Fruit fly (Drosophila melanogaster) whole organism, embryonic: Measurements from ENCODE around the gene CG10598.

Experiments
- Blimp-1 ChIP-seq: fragments of 200-800 bp; sonication (Bioruptor generic); optimal IDR thresholded peaks from 3 replicates; lab custom pipeline; 2018; ENCODE audit warnings: missing biosample characterization, missing genetic modification characterization, mild to moderate bottlenecking, moderate library complexity, missing genetic modification reagents
- CG12391 ChIP-seq: fragments of 200-800 bp; sonication (Bioruptor generic); optimal IDR thresholded peaks from 3 replicates; lab custom pipeline; 2018; ENCODE audit warnings: missing biosample characterization, mild to moderate bottlenecking, missing genetic modification characterization, moderate library complexity
- CG12769 ChIP-seq: fragments of 200-800 bp; sonication (Bioruptor generic); optimal IDR thresholded peaks from 2 replicates; lab custom pipeline; 2019; ENCODE audit warnings: missing biosample characterization, mild to moderate bottlenecking, missing genetic modification characterization, moderate library complexity
- CG13287 ChIP-seq: fragments of 200-800 bp; sonication (Bioruptor generic); IDR thresholded peaks from 2 replicates; pipeline ENCODE4 v1.3.6; 2022; ENCODE audit warnings: missing biosample characterization, missing genetic modification characterization; ENCODE audit not compliant: partially characterized antibody
- CG1647 ChIP-seq: fragments of 200-800 bp; sonication (Bioruptor generic); optimal IDR thresholded peaks from 3 replicates; lab custom pipeline; 2016; ENCODE audit warnings: missing biosample characterization, missing genetic modification characterization
- CG17328 ChIP-seq: fragments of 200-800 bp; sonication (Bioruptor generic); IDR thresholded peaks from 2 replicates; pipeline ENCODE4 v1.3.6; 2022; ENCODE audit warnings: missing biosample characterization, missing genetic modification characterization
- CG2875 ChIP-seq: fragments of 200-800 bp; sonication (Bioruptor generic); optimal IDR thresholded peaks from 2 replicates; lab custom pipeline; 2017; ENCODE audit warnings: missing biosample characterization, mild to moderate bottlenecking, missing genetic modification characterization, missing genetic modification reagents
- CG30403 ChIP-seq: fragments of 200-800 bp; sonication (Bioruptor generic); optimal IDR thresholded peaks from 3 replicates; lab custom pipeline; 2016; ENCODE audit warnings: missing biosample characterization, missing genetic modification characterization
- CG3407 ChIP-seq: fragments of 200-800 bp; sonication (Bioruptor generic); optimal IDR thresholded peaks from 2 replicates; lab custom pipeline; 2018; ENCODE audit warnings: missing biosample characterization, mild to moderate bottlenecking, missing genetic modification characterization
- CG3847 ChIP-seq: fragments of 200-800 bp; sonication (Bioruptor generic); IDR thresholded peaks from 2 replicates; pipeline ENCODE4 v1.3.6; 2022; ENCODE audit warnings: missing biosample characterization, missing genetic modification characterization
- CG4328 ChIP-seq: fragments of 200-800 bp; sonication (Bioruptor generic); optimal IDR thresholded peaks from 3 replicates; lab custom pipeline; 2017; ENCODE audit warnings: missing biosample characterization, missing genetic modification reagents, missing genetic modification characterization
- CG6654 ChIP-seq: fragments of 200-800 bp; sonication (Bioruptor generic); optimal IDR thresholded peaks from 2 replicates; lab custom pipeline; 2017; ENCODE audit warnings: missing biosample characterization, mild to moderate bottlenecking, missing genetic modification characterization
- CG8281 ChIP-seq: fragments of 200-800 bp; sonication (Bioruptor generic); optimal IDR thresholded peaks from 2 replicates; lab custom pipeline; 2018; ENCODE audit warnings: missing biosample characterization, mild to moderate bottlenecking, missing genetic modification characterization, moderate library complexity
- CG8290 ChIP-seq, 3 experiments: fragments of 200-800 bp; sonication (Bioruptor generic); optimal IDR thresholded peaks; 2 replicates each; lab custom pipeline; 2016 to 2019; ENCODE audit warnings: missing biosample characterization in 3 of 3, missing genetic modification characterization in 3 of 3, mild to moderate bottlenecking in 2 of 3, moderate library complexity in 1 of 3
- CG8359 ChIP-seq: fragments of 200-800 bp; sonication (Bioruptor generic); optimal IDR thresholded peaks from 2 replicates; lab custom pipeline; 2017; ENCODE audit warnings: missing biosample characterization, mild to moderate bottlenecking, missing genetic modification characterization, borderline replicate concordance
- CG9727 ChIP-seq: fragments of 200-800 bp; sonication (Bioruptor generic); optimal IDR thresholded peaks from 3 replicates; lab custom pipeline; 2017; ENCODE audit warnings: missing biosample characterization, mild to moderate bottlenecking, missing genetic modification characterization
- Dll ChIP-seq: fragments of 200-800 bp; sonication (Bioruptor generic); IDR thresholded peaks from 4 replicates; pipeline ENCODE4 v1.3.6; 2022; ENCODE audit warnings: missing biosample characterization, missing genetic modification characterization; ENCODE audit not compliant: partially characterized antibody
- Dref ChIP-seq: fragments of 200-800 bp; sonication (Bioruptor generic); IDR thresholded peaks from 2 replicates; pipeline ENCODE4 v1.3.6; 2022; ENCODE audit warnings: missing biosample characterization, missing genetic modification characterization
- Ets65A ChIP-seq: fragments of 200-800 bp; sonication (Bioruptor generic); peaks from one replicate; lab custom pipeline; 2016; ENCODE audit warnings: missing biosample characterization, missing genetic modification characterization
- Oli ChIP-seq: fragments of 200-800 bp; sonication (Bioruptor generic); optimal IDR thresholded peaks from 2 replicates; lab custom pipeline; 2018; ENCODE audit warnings: missing biosample characterization, mild to moderate bottlenecking, missing genetic modification characterization, moderate library complexity
- PHDP ChIP-seq: fragments of 200-800 bp; sonication (Bioruptor generic); optimal IDR thresholded peaks from 3 replicates; lab custom pipeline; 2018; ENCODE audit warnings: missing biosample characterization, mild to moderate bottlenecking, missing genetic modification characterization, moderate library complexity
- Pdp1 ChIP-seq, 2 experiments: fragments of 200-800 bp; sonication (Bioruptor generic); optimal IDR thresholded peaks; 3 replicates each; lab custom pipeline; 2016; ENCODE audit warnings: missing biosample characterization in 2 of 2, missing genetic modification characterization in 2 of 2, mild to moderate bottlenecking in 1 of 2, moderate library complexity in 1 of 2
- Scr ChIP-seq: fragments of 200-800 bp; sonication (Bioruptor generic); IDR thresholded peaks from 2 replicates; pipeline ENCODE4 v1.3.6; 2022; ENCODE audit warnings: missing biosample characterization, missing genetic modification characterization; ENCODE audit not compliant: partially characterized antibody
- Trl ChIP-seq, 3 experiments: fragments of >200 bp in 2 of 3; fragments of 200-800 bp in 1 of 3; sonication (Bioruptor generic) in 1 of 3; optimal IDR thresholded peaks; 2 replicates in 1 of 3; 3 replicates in 2 of 3; lab custom pipeline; 2016 to 2017; ENCODE audit warnings: missing biosample characterization in 1 of 3, missing genetic modification characterization in 1 of 3
- ac ChIP-seq: fragments of 200-800 bp; sonication (Bioruptor generic); optimal IDR thresholded peaks from 3 replicates; lab custom pipeline; 2017; ENCODE audit warnings: missing biosample characterization, mild to moderate bottlenecking, missing genetic modification characterization
- az2 ChIP-seq: fragments of 200-800 bp; sonication (Bioruptor generic); optimal IDR thresholded peaks from 3 replicates; lab custom pipeline; 2016; ENCODE audit warnings: missing biosample characterization, missing genetic modification characterization
- cad ChIP-seq: fragments of >200 bp; optimal IDR thresholded peaks from 2 replicates; lab custom pipeline; 2017; ENCODE audit warnings: missing biosample characterization, missing genetic modification characterization
- ci ChIP-seq: fragments of 200-800 bp; sonication (Bioruptor generic); IDR thresholded peaks from 3 replicates; pipeline ENCODE4 v1.3.6; 2022; ENCODE audit warnings: missing biosample characterization, missing genetic modification characterization
- crol ChIP-seq: fragments of 200-800 bp; sonication (Bioruptor generic); IDR thresholded peaks from 2 replicates; pipeline ENCODE4 v1.3.6; 2022; ENCODE audit warnings: missing biosample characterization, missing genetic modification characterization
- dati ChIP-seq: fragments of 200-800 bp; sonication (Bioruptor generic); IDR thresholded peaks from 2 replicates; pipeline ENCODE4 v1.3.6; 2022; ENCODE audit warnings: missing biosample characterization, missing genetic modification characterization
- dmrt99B ChIP-seq: fragments of 200-800 bp; sonication (Bioruptor generic); optimal IDR thresholded peaks from 2 replicates; lab custom pipeline; 2018; ENCODE audit warnings: missing biosample characterization, mild to moderate bottlenecking, missing genetic modification characterization, moderate library complexity
- h ChIP-seq: fragments of >200 bp; optimal IDR thresholded peaks from 2 replicates; lab custom pipeline; 2017
- ind ChIP-seq: fragments of 200-800 bp; sonication (Bioruptor generic); optimal IDR thresholded peaks from 3 replicates; lab custom pipeline; 2016; ENCODE audit warnings: missing biosample characterization, missing genetic modification characterization
- inv ChIP-seq: fragments of 200-800 bp; sonication (Bioruptor generic); IDR thresholded peaks from 2 replicates; pipeline ENCODE4 v1.3.6; 2022; ENCODE audit warnings: missing biosample characterization, missing genetic modification characterization; ENCODE audit not compliant: partially characterized antibody
- kni ChIP-seq: fragments of 200-800 bp; sonication (Bioruptor generic); optimal IDR thresholded peaks from 3 replicates; lab custom pipeline; 2017; ENCODE audit warnings: mild to moderate bottlenecking, missing biosample characterization, missing genetic modification reagents, missing genetic modification characterization
- pb ChIP-seq: fragments of 200-800 bp; sonication (Bioruptor generic); optimal IDR thresholded peaks from 3 replicates; lab custom pipeline; 2016; ENCODE audit warnings: missing biosample characterization, missing genetic modification characterization
- pum ChIP-seq: fragments of 200-800 bp; sonication (Bioruptor generic); optimal IDR thresholded peaks from 2 replicates; lab custom pipeline; 2016; ENCODE audit warnings: missing biosample characterization, missing genetic modification characterization
- sisA ChIP-seq: fragments of 200-800 bp; sonication (Bioruptor generic); IDR thresholded peaks from 2 replicates; pipeline ENCODE4 v1.3.6; 2022; ENCODE audit warnings: missing biosample characterization, missing genetic modification characterization
- slbo ChIP-seq: fragments of 200-800 bp; sonication (Bioruptor generic); IDR thresholded peaks from 2 replicates; pipeline ENCODE4 v1.3.6; 2022; ENCODE audit warnings: missing biosample characterization, missing genetic modification characterization
- slp2 ChIP-seq: fragments of 200-800 bp; sonication (Bioruptor generic); optimal IDR thresholded peaks from 2 replicates; lab custom pipeline; 2016; ENCODE audit warnings: missing biosample characterization, missing genetic modification characterization
- tup ChIP-seq: fragments of 200-800 bp; sonication (Bioruptor generic); optimal IDR thresholded peaks from 2 replicates; lab custom pipeline; 2016; ENCODE audit warnings: missing biosample characterization, mild to moderate bottlenecking, missing genetic modification characterization, moderate library complexity
- tx ChIP-seq: fragments of 200-800 bp; sonication (Bioruptor generic); optimal IDR thresholded peaks from 2 replicates; lab custom pipeline; 2016; ENCODE audit warnings: missing biosample characterization, missing genetic modification characterization
- unc-4 ChIP-seq: fragments of 200-800 bp; sonication (Bioruptor generic); IDR thresholded peaks from 2 replicates; pipeline ENCODE4 v1.3.6; 2022; ENCODE audit warnings: missing biosample characterization, missing genetic modification characterization; ENCODE audit not compliant: partially characterized antibody
- yki ChIP-seq: fragments of >200 bp; optimal IDR thresholded peaks from 3 replicates; lab custom pipeline; 2018
- zf30C ChIP-seq: fragments of 200-800 bp; sonication (Bioruptor generic); optimal IDR thresholded peaks from 3 replicates; lab custom pipeline; 2018; ENCODE audit warnings: missing biosample characterization, mild to moderate bottlenecking, missing genetic modification characterization

CG10598 gene

dm6 chrX:17232642-17233041, 6.0 kb upstream of the CG10598 start, which contains the start of gene f:
f (plus strand) TSS chrX:17232942.
- TF ChIP-seq cad (GFP tag; lab: Kevin White, UChicago) (no peak), CG8281 (tag; lab: Kevin White, UChicago) (no peak), Trl (optimal IDR thresholded peaks at IDR 0.05; lab: Kevin White, UChicago) (peak in 1 of 2 experiments; percentile 28), Trl (GFP tag; optimal IDR thresholded peaks at IDR 0.05; lab: Kevin White, UChicago) (no peak), CG4328 (GFP tag; lab: Kevin White, UChicago) (no peak), CG8359 (GFP tag; lab: Kevin White, UChicago) (no peak), dmrt99B (tag; lab: Kevin White, UChicago) (no peak)

dm6 chrX:17230944-17231343, 4.3 kb upstream of the CG10598 start, which contains the start of gene CG10597:
CG10597 (minus strand) TSS chrX:17231044.
- no peak for TF ChIP-seq CG9727 (GFP tag; lab: Kevin White, UChicago)
- TF ChIP-seq CG6654 (GFP tag; lab: Kevin White, UChicago) = no peak
- no peak for TF ChIP-seq yki (lab: Kevin White, UChicago)
- TF ChIP-seq, all 482 proteins: peak for 0

- TF ChIP-seq CG30403 = peak; percentile 30
- no peak for TF ChIP-seq unc-4
- TF ChIP-seq zf30C = peak; percentile 16
- TF ChIP-seq CG1647 (GFP tag; lab: Kevin White, UChicago) = no peak
- TF ChIP-seq pb (GFP tag; lab: Kevin White, UChicago) = no peak
- no peak for TF ChIP-seq CG13287 (GFP tag; lab: Robert Waterston, UW)
- no peak for TF ChIP-seq sisA (GFP tag; lab: Robert Waterston, UW)
- peak; percentile 26 for TF ChIP-seq az2
- TF ChIP-seq ac (GFP tag; lab: Kevin White, UChicago) = no peak
- TF ChIP-seq kni (GFP tag; lab: Kevin White, UChicago) = peak; percentile 72
- TF ChIP-seq CG8290 (GFP tag; optimal IDR thresholded peaks at IDR 0.05; lab: Kevin White, UChicago) = no peak
- TF ChIP-seq CG8290 (tag; optimal IDR thresholded peaks at IDR 0.05; lab: Kevin White, UChicago) = peak in 1 of 2 experiments; percentile 39
- TF ChIP-seq CG3847 (GFP tag; lab: Robert Waterston, UW) = no peak
- 0 out of 3 replicates have a peak, but pooled peaks have one; percentile 52 for TF ChIP-seq ci (GFP tag; lab: Robert Waterston, UW)
- TF ChIP-seq CG2875 = no peak
- no peak for TF ChIP-seq Dll (GFP tag; lab: Robert Waterston, UW)
- peak; percentile 9 for TF ChIP-seq PHDP (tag; lab: Kevin White, UChicago)
- peak; percentile 10 for TF ChIP-seq Oli (tag; lab: Kevin White, UChicago)
- TF ChIP-seq ind (GFP tag; lab: Kevin White, UChicago) = no peak
- TF ChIP-seq Blimp-1 (GFP tag; lab: Kevin White, UChicago) = peak; percentile 100
- TF ChIP-seq Pdp1 (GFP tag; optimal IDR thresholded peaks at IDR 0.05; lab: Kevin White, UChicago) = peak; percentile 18 to 53
- peak; percentile 25 for TF ChIP-seq CG12769 (tag; lab: Kevin White, UChicago)
- 0 out of 2 replicates have a peak, but pooled peaks have one; percentile 33 for TF ChIP-seq CG17328 (GFP tag; lab: Robert Waterston, UW)
- no peak for TF ChIP-seq inv (GFP tag; lab: Robert Waterston, UW)
- TF ChIP-seq slp2 = peak; percentile 9
- TF ChIP-seq crol (GFP tag; lab: Robert Waterston, UW) = no peak
- TF ChIP-seq CG12391 (tag; lab: Kevin White, UChicago) = peak; percentile 32
- no peak for TF ChIP-seq Dref (GFP tag; lab: Robert Waterston, UW)
- TF ChIP-seq Scr (GFP tag; lab: Robert Waterston, UW) = no peak
- no peak for TF ChIP-seq CG3407
- no peak for TF ChIP-seq h
- no peak for TF ChIP-seq tup (GFP tag; lab: Kevin White, UChicago)
- TF ChIP-seq tx (GFP tag; lab: Kevin White, UChicago) = no peak
- TF ChIP-seq slbo = no peak; the same call in 1 of the 2 replicates
- peak; percentile 17 for TF ChIP-seq pum (GFP tag; lab: Kevin White, UChicago)
- TF ChIP-seq Ets65A (GFP tag; lab: Kevin White, UChicago) = peak; percentile 15
- no peak for TF ChIP-seq dati
These were observed 3.0 kb upstream of the CG10598 start for dm6 chrX:17229475-17230169.
